Fruit fly (Drosophila melanogaster) whole organism, pupa: ENCODE measurements around the gene temp.

Experiments
- CG10348 ChIP-seq: fragments of 200-800 bp; sonication (Bioruptor generic); IDR thresholded peaks from 2 replicates; pipeline ENCODE4 v1.3.6; 2022; ENCODE audit warnings: missing biosample characterization, missing genetic modification characterization
- CG12605 ChIP-seq: fragments of 200-800 bp; sonication (Bioruptor generic); IDR thresholded peaks from 2 replicates; pipeline ENCODE4 v1.3.6; 2022; ENCODE audit warnings: missing biosample characterization, missing genetic modification characterization
- CG14655 ChIP-seq: fragments of 200-800 bp; sonication (Bioruptor generic); optimal IDR thresholded peaks from 3 replicates; lab custom pipeline; 2017; ENCODE audit warnings: mild to moderate bottlenecking, missing biosample characterization, missing genetic modification reagents, missing genetic modification characterization
- CG15710 ChIP-seq: fragments of 200-800 bp; sonication (Bioruptor generic); optimal IDR thresholded peaks from 2 replicates; lab custom pipeline; 2018; ENCODE audit warnings: missing biosample characterization, mild to moderate bottlenecking, missing genetic modification characterization, moderate library complexity
- CG17806 ChIP-seq: fragments of 200-800 bp; sonication (Bioruptor generic); optimal IDR thresholded peaks from 2 replicates; lab custom pipeline; 2018; ENCODE audit warnings: missing biosample characterization, mild to moderate bottlenecking, missing genetic modification characterization, moderate library complexity
- CG32121 ChIP-seq: fragments of 200-800 bp; sonication (Bioruptor generic); IDR thresholded peaks from 2 replicates; pipeline ENCODE4 v1.3.6; 2022; ENCODE audit warnings: missing biosample characterization, missing genetic modification characterization
- CG34367 ChIP-seq: fragments of 200-800 bp; sonication (Bioruptor generic); optimal IDR thresholded peaks from 2 replicates; lab custom pipeline; 2018; ENCODE audit warnings: missing biosample characterization, mild to moderate bottlenecking, missing genetic modification characterization
- CG4496 ChIP-seq: fragments of 200-800 bp; sonication (Bioruptor generic); IDR thresholded peaks from 3 replicates; pipeline ENCODE4 v1.3.6; 2022; ENCODE audit warnings: missing biosample characterization, missing genetic modification characterization
- CG8159 ChIP-seq: fragments of 200-800 bp; sonication (Bioruptor generic); optimal IDR thresholded peaks from 3 replicates; lab custom pipeline; 2018; ENCODE audit warnings: missing biosample characterization, mild to moderate bottlenecking, missing genetic modification characterization, moderate library complexity
- CG8301 ChIP-seq: fragments of 200-800 bp; sonication (Bioruptor generic); optimal IDR thresholded peaks from 2 replicates; lab custom pipeline; 2018; ENCODE audit warnings: missing biosample characterization, mild to moderate bottlenecking, missing genetic modification characterization
- CG9948 ChIP-seq: fragments of 200-800 bp; sonication (Bioruptor generic); optimal IDR thresholded peaks from 2 replicates; lab custom pipeline; 2018; ENCODE audit warnings: missing biosample characterization, mild to moderate bottlenecking, missing genetic modification characterization, moderate library complexity
- D1 ChIP-seq: fragments of 200-800 bp; sonication (Bioruptor generic); optimal IDR thresholded peaks from 2 replicates; lab custom pipeline; 2018; ENCODE audit warnings: missing biosample characterization, mild to moderate bottlenecking, missing genetic modification characterization, moderate library complexity
- EcR ChIP-seq: fragments of 200-800 bp; sonication (Bioruptor generic); optimal IDR thresholded peaks from 3 replicates; lab custom pipeline; 2019; ENCODE audit warnings: missing biosample characterization, missing genetic modification characterization, mild to moderate bottlenecking, moderate library complexity, missing genetic modification reagents
- Ets98B ChIP-seq: fragments of 200-800 bp; sonication (Bioruptor generic); IDR thresholded peaks from 2 replicates; pipeline ENCODE4 v1.3.6; 2022; ENCODE audit warnings: missing biosample characterization, missing genetic modification characterization
- Pif1A ChIP-seq: fragments of 200-800 bp; sonication (Bioruptor generic); optimal IDR thresholded peaks from 3 replicates; lab custom pipeline; 2016; ENCODE audit warnings: missing biosample characterization, missing genetic modification characterization
- Pif1B ChIP-seq: fragments of 200-800 bp; sonication (Bioruptor generic); optimal IDR thresholded peaks from 3 replicates; lab custom pipeline; 2016; ENCODE audit warnings: missing biosample characterization, missing genetic modification characterization
- Snoo ChIP-seq: fragments of 200-800 bp; sonication (Bioruptor generic); optimal IDR thresholded peaks from 3 replicates; lab custom pipeline; 2017; ENCODE audit warnings: missing biosample characterization, mild to moderate bottlenecking, missing genetic modification characterization, inconsistent platforms
- fd96Ca ChIP-seq: fragments of 200-800 bp; sonication (Bioruptor generic); IDR thresholded peaks from 3 replicates; pipeline ENCODE4 v1.3.6; 2022; ENCODE audit warnings: missing biosample characterization, missing genetic modification characterization
- gl ChIP-seq: fragments of 200-800 bp; sonication (Bioruptor generic); optimal IDR thresholded peaks from 2 replicates; lab custom pipeline; 2018; ENCODE audit warnings: missing biosample characterization, mild to moderate bottlenecking, missing genetic modification characterization
- rn ChIP-seq: fragments of 200-800 bp; sonication (Bioruptor generic); IDR thresholded peaks from 2 replicates; pipeline ENCODE4 v1.3.6; 2022; ENCODE audit warnings: missing biosample characterization, missing genetic modification characterization

The temp gene

DNA sequence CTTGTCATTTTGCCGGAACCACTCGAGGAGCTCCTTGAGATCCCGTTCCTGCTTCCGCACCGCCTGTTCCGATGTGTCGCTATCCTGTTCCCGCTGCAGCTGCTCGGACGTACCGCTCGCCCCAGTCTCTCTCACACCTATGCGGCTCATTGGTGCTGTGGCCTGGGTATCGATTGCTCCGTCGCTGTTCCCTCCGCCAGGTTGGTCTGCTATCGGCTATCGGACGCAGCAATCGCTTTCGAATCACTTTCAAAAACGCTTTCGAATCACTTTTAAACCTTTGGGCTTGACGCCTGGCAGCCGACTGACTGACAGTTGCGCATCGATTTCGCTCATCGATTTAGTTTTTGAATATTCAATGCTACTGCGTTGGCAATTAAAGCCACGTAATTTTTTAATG, 10.6 kb downstream of the temp start, which contains the start of gene CG3191:
CG3191 (minus strand) TSS at position 306 of the 400 bp plus-strand sequence.
- TF ChIP-seq CG8301 (tag; lab: Kevin White, UChicago): no peak
- TF ChIP-seq CG4496 (GFP tag; lab: Robert Waterston, UW): 0 out of 3 replicates have a peak, but pooled peaks have one; percentile 21

DNA sequence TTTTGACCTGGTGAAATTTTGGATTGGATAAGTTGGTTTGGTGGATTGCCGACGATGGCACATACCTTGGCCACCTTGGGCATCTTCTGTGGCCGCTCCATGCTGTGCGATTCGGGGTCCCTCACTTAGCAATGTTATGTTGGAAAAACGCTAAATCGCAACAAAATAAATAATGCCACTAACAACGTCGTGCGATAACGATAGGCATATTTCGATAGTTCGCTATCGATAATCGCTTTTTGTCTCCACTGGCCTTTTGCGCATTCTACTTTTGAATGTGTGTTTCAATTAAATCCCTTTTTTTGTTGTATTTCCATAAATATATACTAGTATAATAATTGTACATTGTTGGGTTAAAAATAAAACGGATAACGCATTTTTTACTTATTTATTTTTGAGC, 12.6 kb downstream of the temp start, which contains the start of gene crn:
crn (minus strand) TSS at position 221 of the 400 bp plus-strand sequence.
- TF ChIP-seq D1 (tag; lab: Kevin White, UChicago): no peak
- TF ChIP-seq, all 21 proteins: peak for 0

dm6 chrX:2245931-2246330, 16.4 kb downstream of the temp start, which contains the start of gene Or2a:
Gene Or2a (plus strand): TSS chrX:2246231.
- TF ChIP-seq CG8301 (tag; lab: Kevin White, UChicago) (no peak), CG8159 (tag; lab: Kevin White, UChicago) (no peak), CG32121 (no peak), rn (GFP tag; lab: Robert Waterston, UW) (no peak), D1 (tag; lab: Kevin White, UChicago) (no peak), EcR (GFP tag; lab: Kevin White, UChicago) (no peak)

- TF ChIP-seq rn (GFP tag; lab: Robert Waterston, UW): no peak
- TF ChIP-seq CG34367 (tag; lab: Kevin White, UChicago): no peak
- no peak for TF ChIP-seq CG10348 (GFP tag; lab: Robert Waterston, UW)
- TF ChIP-seq gl (tag; lab: Kevin White, UChicago): no peak
Measured at dm6 chrX:2244753-2245152, 17.6 kb downstream of the temp start.

DNA sequence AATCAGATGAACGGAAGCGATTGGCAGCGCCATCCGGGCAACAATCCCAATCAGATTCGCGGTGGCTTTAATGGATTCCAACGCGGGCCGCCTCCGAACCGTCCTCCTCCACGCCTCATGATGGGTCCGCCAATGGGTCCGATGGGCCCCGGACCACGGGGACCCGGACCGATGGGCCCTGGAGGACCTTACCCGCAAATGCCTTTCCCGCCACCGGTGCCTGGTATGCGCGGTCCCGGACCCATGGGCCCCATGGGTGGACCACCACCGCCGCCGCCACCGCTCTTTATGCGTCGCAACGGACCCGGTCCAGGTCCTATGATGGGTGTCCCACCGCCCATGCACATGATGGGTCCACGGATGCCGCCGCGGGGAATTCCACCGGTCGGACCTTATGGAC, 19.4 kb downstream of the temp start:
- TF ChIP-seq CG8159 (tag; lab: Kevin White, UChicago): no peak
- TF ChIP-seq CG4496 (GFP tag; lab: Robert Waterston, UW): no peak
- TF ChIP-seq CG10348 (GFP tag; lab: Robert Waterston, UW): no peak
- TF ChIP-seq CG34367 (tag; lab: Kevin White, UChicago): no peak
- TF ChIP-seq rn (GFP tag; lab: Robert Waterston, UW): no peak
- no peak for TF ChIP-seq Pif1A (GFP tag; lab: Kevin White, UChicago)
- TF ChIP-seq CG32121: no peak
- TF ChIP-seq Ets98B (GFP tag; lab: Robert Waterston, UW): no peak
- no peak for TF ChIP-seq CG17806 (tag; lab: Kevin White, UChicago)
- no peak for TF ChIP-seq D1 (tag; lab: Kevin White, UChicago)
- TF ChIP-seq fd96Ca (GFP tag; lab: Robert Waterston, UW): no peak
- TF ChIP-seq CG15710 (tag; lab: Kevin White, UChicago): no peak
- no peak for TF ChIP-seq gl (tag; lab: Kevin White, UChicago)
- TF ChIP-seq CG14655 (GFP tag; lab: Kevin White, UChicago): no peak
- no peak for TF ChIP-seq CG9948 (tag; lab: Kevin White, UChicago)
- TF ChIP-seq Snoo (tag; lab: Kevin White, UChicago): no peak

dm6 chrX:2241842-2242241, 20.5 kb downstream of the temp start, which contains the start of gene kz:
Gene kz (minus strand): TSS chrX:2242035.
- TF ChIP-seq CG34367 (tag; lab: Kevin White, UChicago) (no peak), Pif1A (GFP tag; lab: Kevin White, UChicago) (no peak), CG8159 (tag; lab: Kevin White, UChicago) (no peak), Snoo (tag; lab: Kevin White, UChicago) (no peak), CG15710 (tag; lab: Kevin White, UChicago) (no peak)

dm6 chrX:2225138-2225537, 37.2 kb downstream of the temp start, which contains the start of gene pcx:
Gene pcx (plus strand): TSS chrX:2225296.
- TF ChIP-seq Pif1B: no peak
- no peak for TF ChIP-seq CG32121
- TF ChIP-seq EcR (GFP tag; lab: Kevin White, UChicago): no peak
- TF ChIP-seq CG17806 (tag; lab: Kevin White, UChicago): no peak
- TF ChIP-seq fd96Ca (GFP tag; lab: Robert Waterston, UW): no peak
- TF ChIP-seq CG14655 (GFP tag; lab: Kevin White, UChicago): no peak
- TF ChIP-seq Snoo (tag; lab: Kevin White, UChicago): no peak
- no peak for TF ChIP-seq Ets98B (GFP tag; lab: Robert Waterston, UW)
- no peak for TF ChIP-seq CG15710 (tag; lab: Kevin White, UChicago)
- TF ChIP-seq CG4496 (GFP tag; lab: Robert Waterston, UW): no peak
- TF ChIP-seq CG12605: no peak
- TF ChIP-seq CG9948 (tag; lab: Kevin White, UChicago): no peak
- TF ChIP-seq CG8159 (tag; lab: Kevin White, UChicago): no peak

DNA sequence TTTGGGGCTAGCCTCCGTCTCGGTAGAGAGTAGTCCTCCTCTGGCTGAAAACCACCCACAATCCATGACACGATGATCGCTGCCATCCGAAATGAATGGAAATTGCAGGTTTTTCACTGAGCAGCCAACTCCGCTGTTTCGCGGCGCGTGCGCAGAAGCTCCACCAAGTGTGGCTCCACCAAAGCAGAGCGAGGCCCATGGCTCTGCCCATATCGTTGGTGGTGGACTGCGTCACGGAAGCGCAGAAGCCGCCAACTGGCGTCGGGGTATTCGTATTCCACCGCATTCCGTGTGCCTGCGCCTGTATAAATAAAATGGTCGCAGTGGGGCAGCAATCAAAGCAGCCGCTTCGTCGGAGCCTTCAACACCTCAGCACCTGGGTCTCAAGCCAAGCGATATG, 38.9 kb downstream of the temp start, which contains the start of gene CG14052:
CG14052 (plus strand) TSS at position 301 of the 400 bp plus-strand sequence.
- TF ChIP-seq fd96Ca (GFP tag; lab: Robert Waterston, UW): no peak
- TF ChIP-seq CG10348 (GFP tag; lab: Robert Waterston, UW): no peak
